Fruit fly (Drosophila melanogaster) S2 (cell line): ENCODE results near the gene Nup93-1.

Experiments
- CG8478 ChIP-seq: fragments of >200 bp; optimal IDR thresholded peaks from 2 replicates; lab custom pipeline; 2018
- CTCF ChIP-seq, 2 experiments: fragments of >200 bp; optimal IDR thresholded peaks; 2 replicates each; lab custom pipeline; 2018

Gene Nup93-1

DNA sequence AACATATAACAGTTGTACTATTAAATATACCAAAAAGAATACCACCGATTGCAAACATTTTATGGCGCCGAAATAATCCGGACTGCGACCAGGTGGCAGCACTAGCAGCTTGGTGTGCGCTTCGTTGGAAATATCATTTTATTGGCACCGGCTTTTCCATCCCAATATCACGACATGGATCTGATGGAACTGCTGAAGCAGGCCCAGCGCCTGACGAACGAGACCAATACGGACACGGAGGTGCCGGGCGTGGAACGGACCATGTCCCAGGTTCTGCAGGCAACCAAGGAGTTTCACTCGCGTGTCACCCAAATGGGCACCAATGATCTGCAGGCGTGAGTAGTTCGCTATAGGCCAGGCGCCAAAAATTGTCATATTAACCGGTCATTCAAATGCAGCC lies at the start of gene Nup93-1:
Nup93-1 (plus strand) TSS at position 74 of the 400 bp plus-strand sequence.
- TF ChIP-seq CG8478 (lab: Kevin White, UChicago) (no peak), CTCF (optimal IDR thresholded peaks at IDR 0.05; lab: Kevin White, UChicago) (no peak)

DNA sequence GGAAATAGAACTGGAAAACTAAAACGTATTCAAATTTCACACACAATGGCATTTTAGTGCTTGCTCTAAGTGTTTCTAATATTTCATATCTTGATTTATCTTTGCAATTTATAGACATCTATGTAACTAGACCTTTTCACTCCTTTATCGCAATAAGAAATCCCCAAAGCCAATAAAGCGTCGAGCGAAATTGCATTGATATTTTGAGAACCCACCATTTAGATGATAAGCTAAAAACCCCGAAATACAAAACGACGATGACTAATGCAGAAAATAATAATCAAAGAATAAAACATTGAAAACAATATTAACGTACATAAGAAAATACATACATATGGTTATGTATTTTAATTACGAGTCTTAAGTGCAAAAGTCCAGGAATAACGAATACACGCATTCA lies 44.1 kb upstream of the Nup93-1 start:
- no peak for TF ChIP-seq CTCF (optimal IDR thresholded peaks at IDR 0.05; lab: Kevin White, UChicago)
- no peak for TF ChIP-seq CG8478 (lab: Kevin White, UChicago)

DNA sequence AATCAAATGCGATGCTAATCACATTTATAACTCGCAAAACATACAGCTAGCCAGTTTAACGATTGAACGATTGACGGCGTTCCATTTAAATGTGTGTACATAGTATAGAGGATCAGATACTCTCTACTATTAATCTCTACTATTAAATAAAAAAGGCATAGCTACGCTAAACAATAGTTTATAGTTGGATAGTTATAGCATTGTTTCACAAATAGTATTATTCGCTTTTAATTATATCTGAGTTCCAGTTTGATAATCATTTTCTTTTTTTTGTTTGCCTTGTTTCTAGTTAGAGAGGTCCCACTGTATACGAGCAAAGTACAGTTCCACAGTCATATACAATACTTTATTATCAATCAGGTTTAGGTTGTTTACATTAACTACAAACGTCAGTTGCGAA lies 42.9 kb upstream of the Nup93-1 start:
- TF ChIP-seq CTCF (optimal IDR thresholded peaks at IDR 0.05; lab: Kevin White, UChicago) (no peak), CG8478 (lab: Kevin White, UChicago) (no peak)

DNA sequence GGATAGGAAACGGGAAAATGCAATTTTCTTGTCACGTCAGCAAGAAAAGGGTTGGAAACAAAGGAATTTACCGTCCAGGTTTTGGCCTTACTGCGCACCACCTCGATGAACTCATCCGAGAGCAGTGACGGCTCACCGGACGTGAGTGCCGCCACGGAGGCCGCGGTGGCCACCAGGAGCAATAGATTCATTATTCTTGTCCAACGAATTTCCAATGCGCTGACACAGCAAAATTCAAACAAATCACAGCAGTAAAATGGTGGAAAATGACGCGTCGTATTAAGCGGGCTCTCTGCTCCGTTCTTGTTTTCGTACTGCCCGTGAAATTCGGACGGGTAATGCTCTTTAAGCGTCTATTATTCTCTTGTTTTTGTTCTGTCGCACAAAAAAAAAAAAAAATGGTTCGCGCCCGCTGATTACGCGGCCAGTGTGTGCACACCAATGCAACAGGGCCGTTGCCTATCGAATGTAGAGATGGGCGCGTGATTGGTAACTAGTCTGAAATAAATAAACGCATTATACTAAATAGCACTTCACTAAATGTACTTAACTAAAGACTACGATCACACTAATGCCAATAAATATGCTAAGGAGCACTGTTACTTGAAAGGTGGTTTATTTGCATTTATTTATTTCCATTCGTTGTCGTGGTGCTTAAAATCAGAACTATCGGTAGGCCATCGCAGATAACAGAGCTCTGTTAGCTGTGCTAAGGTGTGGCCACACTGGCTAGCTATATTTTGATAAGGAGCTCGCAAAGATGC lies 40.7 kb upstream of the Nup93-1 start, which contains the start of the genes CtsB and amrt:
CtsB (minus strand) TSS at position 432 of the 764 bp plus-strand sequence.
amrt (plus strand) TSS at position 721 of the 764 bp plus-strand sequence.
- TF ChIP-seq CG8478 (lab: Kevin White, UChicago) (no peak), CTCF (optimal IDR thresholded peaks at IDR 0.05; lab: Kevin White, UChicago) (no peak)

DNA sequence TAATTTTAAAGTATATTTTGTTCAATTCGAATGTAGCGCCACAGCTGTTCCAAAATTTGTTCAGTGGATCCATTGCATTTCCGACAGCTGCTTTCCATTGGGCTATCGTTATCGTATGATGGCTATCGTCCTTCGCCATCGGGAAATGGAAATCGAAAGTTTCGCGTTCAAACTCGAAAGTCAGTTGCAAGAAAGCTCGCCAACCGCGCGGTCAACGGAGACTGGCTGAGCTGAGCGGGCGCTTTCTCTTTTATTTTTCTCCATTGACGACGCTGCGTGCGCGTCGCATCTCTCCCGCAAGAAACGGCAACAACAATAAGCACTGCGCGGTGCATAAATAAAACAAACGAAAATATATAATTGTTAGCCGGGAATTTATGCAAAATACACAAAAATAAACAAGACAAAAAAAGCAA lies 39.1 kb upstream of the Nup93-1 start, which contains the start of gene inaE:
inaE (plus strand) TSS at position 181 of the 416 bp plus-strand sequence.
- TF ChIP-seq CTCF (optimal IDR thresholded peaks at IDR 0.05; lab: Kevin White, UChicago) (peak in 1 of 2 experiments; percentile 14), CG8478 (lab: Kevin White, UChicago) (no peak)

DNA sequence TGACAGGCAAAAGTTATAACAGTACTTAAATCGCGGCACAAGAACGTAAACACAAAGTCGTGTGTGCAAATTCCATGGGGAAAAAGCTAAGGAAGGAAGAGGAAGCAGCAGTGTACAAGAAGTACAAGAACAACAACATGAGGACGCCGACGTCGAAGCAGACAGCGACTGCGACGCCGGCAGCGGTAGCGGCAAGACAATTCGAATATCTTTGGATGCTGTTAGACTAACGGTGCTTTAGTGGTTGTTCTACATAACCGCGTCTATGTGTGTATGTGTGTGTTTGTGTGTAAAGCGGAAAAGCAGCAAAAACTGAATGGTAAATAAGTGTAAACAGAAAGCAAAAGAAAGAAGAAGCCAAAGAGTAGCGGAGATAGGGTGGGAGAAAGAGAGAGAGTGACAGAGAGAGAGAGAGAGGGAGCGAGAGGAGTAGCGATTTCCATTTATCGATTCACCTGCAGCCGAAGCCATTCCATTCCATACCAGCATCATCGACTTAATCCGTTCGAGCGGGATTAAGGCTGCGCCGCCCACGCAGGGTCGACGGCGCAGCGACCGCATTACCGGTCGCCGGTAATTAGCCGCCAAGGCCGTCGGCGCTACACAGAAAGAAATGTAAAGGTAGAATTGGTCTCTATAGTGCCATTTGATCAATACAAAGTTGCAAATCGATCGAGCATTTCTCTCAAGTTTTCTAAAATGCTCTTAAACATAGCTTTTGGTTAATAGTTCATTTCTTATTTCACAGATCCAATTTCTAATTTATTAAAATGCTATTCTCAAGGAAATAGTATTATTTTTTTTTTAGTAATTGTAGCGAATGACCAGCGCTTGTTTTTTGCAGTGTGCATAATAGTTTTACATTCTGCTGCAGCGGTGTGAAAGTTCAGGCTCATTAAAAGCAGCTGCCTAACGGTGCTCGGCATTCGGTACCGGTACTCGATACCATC lies 38.4 kb upstream of the Nup93-1 start:
- TF ChIP-seq CG8478 (lab: Kevin White, UChicago): no peak
- no peak for TF ChIP-seq CTCF (optimal IDR thresholded peaks at IDR 0.05; lab: Kevin White, UChicago)

DNA sequence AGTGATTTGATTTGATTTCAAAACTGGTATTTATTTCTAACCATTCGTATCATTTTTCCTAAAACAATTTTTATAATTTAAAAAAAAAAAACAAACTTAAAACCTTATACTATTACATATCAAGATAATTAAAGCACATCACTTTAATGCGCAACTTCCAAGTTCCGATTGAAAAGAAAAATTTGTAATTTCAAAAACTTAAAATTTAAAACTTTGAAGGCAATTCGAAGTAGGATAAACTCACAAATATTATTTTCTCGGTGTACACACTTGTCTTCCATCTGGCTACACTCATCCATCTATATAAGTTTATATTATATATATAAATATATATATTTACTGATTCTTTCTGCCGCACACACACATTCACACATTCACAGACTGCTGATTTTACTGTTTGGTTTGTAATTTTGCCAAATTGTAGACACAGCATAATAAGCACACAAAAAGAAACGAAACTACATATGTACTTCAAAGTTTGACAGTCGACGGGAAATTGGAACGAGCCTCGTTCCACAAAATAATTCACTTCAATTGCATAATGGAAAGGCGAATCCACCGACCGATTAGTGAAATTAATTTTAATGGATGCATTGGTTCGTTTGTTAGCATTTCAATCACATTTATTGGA lies 36.5 kb upstream of the Nup93-1 start:
- TF ChIP-seq CG8478 (lab: Kevin White, UChicago) (no peak), CTCF (optimal IDR thresholded peaks at IDR 0.05; lab: Kevin White, UChicago) (no peak)

DNA sequence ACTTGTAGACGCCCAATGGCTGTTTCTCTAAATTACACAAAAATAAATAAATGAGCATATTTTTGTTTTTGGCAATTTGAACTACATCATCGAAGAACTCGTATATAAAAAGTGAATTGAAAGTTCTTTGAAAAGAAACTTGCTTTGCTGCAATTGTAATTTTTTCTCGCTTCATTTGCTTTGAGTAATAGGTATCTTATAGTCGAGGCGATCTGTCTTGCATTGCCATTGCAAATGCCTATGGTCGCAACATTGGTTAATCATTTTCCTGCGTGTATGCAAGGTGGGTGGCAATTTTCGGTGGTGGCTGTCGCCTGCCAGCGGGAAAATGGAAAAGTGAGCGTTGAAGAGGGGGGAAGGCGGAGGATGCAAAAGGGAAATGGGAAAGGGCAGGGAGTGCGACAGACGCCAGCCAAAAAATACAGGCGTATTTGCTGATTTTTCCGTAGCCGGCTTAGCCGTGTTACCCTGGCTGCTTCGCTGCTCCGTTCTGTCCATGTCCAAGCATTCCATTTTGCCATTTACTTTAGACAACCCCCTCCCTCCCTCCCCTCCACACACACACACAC lies 35.3 kb upstream of the Nup93-1 start:
- TF ChIP-seq CG8478 (lab: Kevin White, UChicago) (no peak), CTCF (optimal IDR thresholded peaks at IDR 0.05; lab: Kevin White, UChicago) (no peak)

DNA sequence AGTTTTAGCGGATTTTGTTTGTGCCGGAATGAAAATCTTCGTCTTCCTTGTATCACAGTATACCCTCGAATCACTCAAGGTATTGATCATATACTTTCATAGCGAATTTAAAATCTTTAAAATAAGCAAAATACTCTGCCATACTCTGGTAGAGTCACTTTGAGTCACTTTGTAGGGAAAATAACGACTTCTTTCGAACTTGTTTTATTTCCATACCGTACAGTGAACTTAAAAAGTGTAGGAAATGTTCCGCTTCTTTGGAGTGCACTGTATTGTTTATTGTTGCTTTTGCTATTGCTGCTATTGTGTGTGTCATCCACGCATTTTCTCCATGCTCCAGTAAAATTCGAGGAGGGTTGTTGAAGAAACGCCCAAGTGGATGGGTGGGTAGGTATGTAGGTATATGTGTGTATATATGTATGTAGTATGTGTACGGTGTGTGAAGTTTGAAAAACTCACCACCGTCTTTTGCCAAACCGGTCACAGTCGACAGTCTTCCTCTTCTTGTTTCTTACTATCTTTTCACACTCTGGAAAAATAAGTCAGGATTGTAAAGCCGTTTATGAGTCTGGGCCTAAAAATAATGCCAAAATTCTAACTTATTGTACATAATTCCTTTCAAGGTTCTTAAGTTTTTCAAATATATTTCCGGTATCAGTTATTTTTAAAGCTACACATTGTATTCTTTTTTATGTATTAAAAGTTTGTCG lies 33.5 kb upstream of the Nup93-1 start:
- TF ChIP-seq CTCF (optimal IDR thresholded peaks at IDR 0.05; lab: Kevin White, UChicago) (no peak), CG8478 (lab: Kevin White, UChicago) (no peak)

DNA sequence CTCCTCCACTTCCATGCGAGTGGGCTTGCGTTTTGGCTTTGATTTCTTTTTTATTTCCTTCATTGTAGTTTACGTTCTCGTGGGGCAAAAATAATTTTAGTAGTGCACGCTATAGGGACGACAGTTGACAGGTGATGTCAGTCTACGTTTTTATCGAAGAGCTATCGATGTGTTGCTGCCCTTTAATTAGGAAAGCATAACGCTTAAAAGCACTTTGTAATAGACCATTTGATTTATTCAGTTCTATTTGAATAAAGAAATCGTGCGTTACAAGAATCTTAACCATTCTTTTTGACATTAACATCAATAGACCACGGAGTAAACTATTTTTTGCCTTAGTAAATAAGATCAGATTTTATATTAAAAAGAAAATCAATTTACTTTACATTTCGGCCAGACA lies 31.6 kb upstream of the Nup93-1 start, which contains the start of gene CG10993:
CG10993 (minus strand) TSS at position 101 of the 400 bp plus-strand sequence.
- TF ChIP-seq CG8478 (lab: Kevin White, UChicago): no peak
- TF ChIP-seq CTCF (optimal IDR thresholded peaks at IDR 0.05; lab: Kevin White, UChicago): no peak

DNA sequence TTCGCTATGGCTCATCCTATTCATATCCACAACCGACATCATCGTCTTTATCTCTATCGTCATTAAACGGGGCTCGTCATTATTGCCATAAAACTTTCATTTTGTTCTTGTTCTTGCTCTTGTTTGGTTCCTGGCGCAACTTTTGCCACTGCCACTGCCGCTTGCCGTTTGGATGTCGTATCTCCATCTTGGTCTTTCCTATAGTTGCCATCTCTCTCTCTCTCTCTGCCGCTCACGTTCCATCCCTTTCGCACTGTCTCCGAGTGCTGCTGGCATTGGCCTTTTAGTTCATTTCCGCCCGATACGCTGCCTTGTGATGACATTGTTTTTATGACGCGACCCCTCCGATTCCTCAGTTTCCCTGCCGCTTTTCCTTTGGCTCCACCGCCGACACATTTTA lies 30.2 kb upstream of the Nup93-1 start:
- TF ChIP-seq CTCF (optimal IDR thresholded peaks at IDR 0.05; lab: Kevin White, UChicago) (no peak), CG8478 (lab: Kevin White, UChicago) (no peak)

DNA sequence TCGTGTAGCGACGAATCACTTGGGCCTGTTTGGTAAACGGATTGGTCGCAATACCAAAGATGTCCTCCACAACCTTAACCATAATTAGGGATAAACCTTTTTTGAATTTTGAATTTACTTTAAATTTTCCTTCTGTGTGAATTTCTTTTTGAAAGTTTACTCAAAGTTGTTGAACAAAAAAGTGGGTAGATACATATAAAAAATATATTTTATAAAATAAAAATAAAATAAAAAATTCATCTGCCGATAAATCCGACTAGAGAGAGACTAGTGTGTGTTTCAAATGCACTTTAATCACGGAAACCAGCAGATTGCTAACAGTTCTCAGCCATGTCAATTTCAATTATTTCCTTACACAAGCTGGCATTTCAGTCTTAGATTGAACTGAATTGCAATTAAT lies 25.1 kb upstream of the Nup93-1 start, which contains the start of gene CG10996:
CG10996 (minus strand) TSS at position 101 of the 400 bp plus-strand sequence.
- TF ChIP-seq CG8478 (lab: Kevin White, UChicago) (no peak), CTCF (optimal IDR thresholded peaks at IDR 0.05; lab: Kevin White, UChicago) (no peak)

DNA sequence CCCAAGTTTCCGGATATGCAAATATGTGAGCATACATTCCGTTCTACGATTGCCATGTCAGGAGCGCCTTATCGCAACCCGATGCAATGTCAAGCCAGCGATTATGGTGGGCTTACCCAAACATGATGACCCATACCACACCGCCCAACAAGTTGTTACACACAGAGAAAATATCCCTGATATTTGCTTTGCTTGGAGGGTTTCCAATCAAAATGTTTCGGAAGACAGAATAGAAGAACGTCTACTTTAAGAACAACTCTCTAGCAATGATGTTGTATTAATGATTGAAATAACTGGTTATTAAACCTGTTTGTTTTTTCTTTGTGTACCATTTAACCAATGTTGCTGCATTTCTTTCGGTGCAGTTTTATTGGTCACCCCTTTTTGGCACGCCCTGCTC lies 21.9 kb upstream of the Nup93-1 start:
- no peak for TF ChIP-seq CG8478 (lab: Kevin White, UChicago)
- TF ChIP-seq CTCF (optimal IDR thresholded peaks at IDR 0.05; lab: Kevin White, UChicago): no peak
